Worm (Caenorhabditis elegans) whole organism, midembryonic: Measurements from ENCODE around the gene Y48A5A.3.

Experiments used
- T22C8.4 ChIP-seq: fragments of 200-800 bp; sonication (Bioruptor generic); IDR thresholded peaks from 2 replicates; pipeline ENCODE4 v1.3.6; 2022; ENCODE audit warnings: missing genetic modification characterization, missing compliant biosample characterization
- cog-1 ChIP-seq: sonication (generic microtip); optimal IDR thresholded peaks from 2 replicates; lab custom pipeline; 2016; ENCODE audit warnings: missing genetic modification characterization, missing compliant biosample characterization
- flt-1 ChIP-seq: fragments of 200-800 bp; sonication (Bioruptor generic); IDR thresholded peaks from 2 replicates; pipeline ENCODE4 v1.3.6; 2022; ENCODE audit warnings: missing genetic modification characterization, missing compliant biosample characterization
- klf-2 ChIP-seq: fragments of 200-800 bp; sonication (Bioruptor generic); conservative IDR thresholded peaks from 2 replicates; pipeline ENCODE4 v1.3.6; 2022; ENCODE audit warnings: missing genetic modification reagents, missing genetic modification characterization, missing compliant biosample characterization
- med-1 ChIP-seq: sonication (generic microtip); optimal IDR thresholded peaks from 2 replicates; lab custom pipeline; 2017; ENCODE audit warnings: missing genetic modification characterization, mild to moderate bottlenecking, missing compliant biosample characterization, antibody characterized with exemption, missing genetic modification reagents; ENCODE audit not compliant: insufficient read depth
- ref-1 ChIP-seq: fragments of 200-800 bp; sonication (Bioruptor generic); conservative IDR thresholded peaks from 2 replicates; pipeline ENCODE4 v1.3.6; 2022; ENCODE audit warnings: missing genetic modification reagents, missing genetic modification characterization, missing compliant biosample characterization
- tab-1 ChIP-seq: fragments of 200-800 bp; sonication (Bioruptor generic); IDR thresholded peaks from 2 replicates; pipeline ENCODE4 v1.3.6; 2022; ENCODE audit warnings: missing genetic modification characterization, missing compliant biosample characterization
- ztf-23 ChIP-seq: fragments of 200-800 bp; sonication (Bioruptor generic); IDR thresholded peaks from 2 replicates; pipeline ENCODE4 v1.3.6; 2022; ENCODE audit warnings: missing genetic modification reagents, missing genetic modification characterization, missing compliant biosample characterization
- ztf-29 ChIP-seq: fragments of 200-800 bp; sonication (Bioruptor generic); IDR thresholded peaks from 2 replicates; pipeline ENCODE4 v1.3.6; 2022; ENCODE audit warnings: missing genetic modification reagents, missing genetic modification characterization, missing compliant biosample characterization

Y48A5A.3 gene

DNA sequence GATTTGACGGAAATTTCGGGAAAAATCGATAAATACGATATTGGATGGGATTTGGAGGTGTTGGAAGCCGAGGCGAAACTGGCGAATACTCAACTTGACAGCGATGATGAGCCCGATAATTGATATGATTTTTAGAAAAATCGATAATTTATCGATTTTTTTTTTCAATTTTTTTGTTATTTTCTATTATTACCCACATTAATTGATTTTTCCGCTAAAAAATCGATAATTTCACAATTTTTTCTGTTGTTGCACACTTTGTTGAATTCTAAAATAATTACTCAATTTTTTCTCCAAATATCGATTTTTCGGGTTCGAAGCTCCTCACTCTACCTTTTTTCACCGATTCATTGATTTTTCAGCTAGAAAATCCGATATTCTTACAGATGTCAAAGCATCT lies at the start of gene Y48A5A.3:
Gene Y48A5A.3 (plus strand): TSS at position 385 of the 400 bp plus-strand sequence.
- TF ChIP-seq cog-1 (no peak), ztf-23 (GFP tag; lab: Robert Waterston, UW) (no peak), ztf-29 (GFP tag; lab: Robert Waterston, UW) (no peak), klf-2 (GFP tag; lab: Robert Waterston, UW) (no peak), tab-1 (no peak), ref-1 (GFP tag; lab: Robert Waterston, UW) (no peak), T22C8.4 (peak; percentile 74)

DNA sequence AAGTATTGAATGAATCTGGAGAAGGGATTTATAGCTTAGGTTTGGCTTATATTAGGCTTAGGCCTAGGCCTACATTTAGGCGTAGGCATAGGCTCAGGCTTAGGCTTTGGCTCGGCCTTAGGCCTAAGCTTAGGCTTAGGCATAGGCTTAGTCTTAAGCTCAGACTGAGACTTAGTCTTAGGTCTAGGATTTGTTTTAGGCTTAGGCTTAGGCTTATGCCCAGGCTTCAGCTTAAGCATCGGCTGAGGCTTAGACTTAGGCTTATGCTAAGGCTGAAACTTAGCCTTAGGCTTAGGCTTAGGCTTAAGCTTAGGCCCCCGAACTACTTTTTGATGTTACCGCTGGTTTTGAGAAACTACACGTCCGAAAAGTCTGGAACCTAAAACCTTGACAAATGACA lies 49.0 kb upstream of the Y48A5A.3 start:
- TF ChIP-seq ztf-29 (GFP tag; lab: Robert Waterston, UW), result peak; percentile 8; the same call in 1 of the 2 replicates
- no peak for TF ChIP-seq ztf-23 (GFP tag; lab: Robert Waterston, UW)

DNA sequence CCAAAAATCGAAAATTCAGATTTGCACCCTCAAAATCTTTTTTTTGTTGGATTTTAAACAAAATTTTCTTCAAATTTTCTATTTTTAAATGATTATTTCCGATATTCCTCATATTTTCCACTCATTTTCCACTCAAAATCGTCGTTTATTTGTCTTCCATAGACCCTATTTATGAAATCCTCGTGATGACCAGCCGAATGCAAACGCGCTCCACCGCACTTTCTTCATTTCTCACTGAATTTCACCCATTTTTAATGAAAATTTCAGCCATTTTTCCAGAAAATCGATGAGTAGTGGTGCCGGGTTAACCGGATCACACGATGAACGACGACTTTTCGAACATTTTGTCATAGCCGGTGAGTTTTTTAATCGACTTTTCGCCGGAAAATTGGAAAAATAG lies 45.8 kb upstream of the Y48A5A.3 start, which contains the start of gene denn-4:
Gene denn-4 (plus strand): TSS at position 280 of the 400 bp plus-strand sequence.
- TF ChIP-seq ztf-23 (GFP tag; lab: Robert Waterston, UW) (no peak), T22C8.4 (no peak), med-1 (GFP tag; lab: Kevin White, UChicago) (no peak), cog-1 (no peak), klf-2 (GFP tag; lab: Robert Waterston, UW) (no peak), flt-1 (no peak), ref-1 (GFP tag; lab: Robert Waterston, UW) (no peak), ztf-29 (GFP tag; lab: Robert Waterston, UW) (no peak), tab-1 (no peak)

DNA sequence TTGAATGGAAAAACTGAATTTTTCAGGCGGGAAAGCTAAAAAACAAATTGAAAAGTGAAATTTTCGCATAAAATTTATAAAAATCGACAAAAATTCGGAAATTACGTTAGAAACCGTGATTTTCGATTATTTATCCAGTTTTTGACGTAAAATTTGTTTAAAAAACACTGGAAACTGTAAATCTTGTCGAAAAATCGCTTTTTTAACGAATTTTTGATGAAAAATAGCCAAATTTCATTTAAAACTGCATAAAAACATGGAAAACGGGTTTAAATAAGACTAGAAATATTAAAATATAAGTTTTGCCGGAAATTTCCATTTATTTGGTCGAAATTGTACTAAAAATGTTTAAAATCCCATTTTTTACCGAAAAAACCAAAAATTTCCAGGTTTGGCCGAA lies 45.4 kb upstream of the Y48A5A.3 start:
- no peak for TF ChIP-seq ref-1 (GFP tag; lab: Robert Waterston, UW)
- no peak for TF ChIP-seq tab-1
- TF ChIP-seq ztf-23 (GFP tag; lab: Robert Waterston, UW), result no peak
- no peak for TF ChIP-seq flt-1
- TF ChIP-seq T22C8.4, result no peak
- no peak for TF ChIP-seq klf-2 (GFP tag; lab: Robert Waterston, UW)
- TF ChIP-seq med-1 (GFP tag; lab: Kevin White, UChicago), result no peak
- no peak for TF ChIP-seq cog-1
- no peak for TF ChIP-seq ztf-29 (GFP tag; lab: Robert Waterston, UW)

DNA sequence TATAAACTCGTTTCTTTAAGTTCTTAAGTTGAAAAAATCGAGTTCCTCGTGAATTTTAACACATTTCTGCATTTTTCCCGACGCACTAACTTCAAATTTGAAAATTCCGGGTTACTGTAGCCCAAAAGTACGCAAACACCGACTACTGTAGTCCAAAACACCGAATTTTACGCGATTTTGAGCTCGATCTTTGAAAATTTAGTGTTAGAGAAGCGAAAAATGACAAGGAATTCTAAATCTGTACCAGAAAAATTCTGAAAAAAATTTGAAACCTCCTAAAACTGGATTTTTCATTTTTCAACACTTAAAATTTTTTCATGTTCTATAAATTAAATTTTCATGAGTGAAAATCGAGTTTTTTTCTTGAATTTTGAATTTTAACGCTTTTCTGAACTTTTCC lies 24.3 kb upstream of the Y48A5A.3 start:
- TF ChIP-seq flt-1 (no peak), med-1 (GFP tag; lab: Kevin White, UChicago) (no peak), ztf-29 (GFP tag; lab: Robert Waterston, UW) (no peak), tab-1 (no peak), T22C8.4 (no peak), klf-2 (GFP tag; lab: Robert Waterston, UW) (no peak), ref-1 (GFP tag; lab: Robert Waterston, UW) (no peak), cog-1 (no peak), ztf-23 (GFP tag; lab: Robert Waterston, UW) (no peak)

- TF ChIP-seq klf-2 (GFP tag; lab: Robert Waterston, UW) (no peak), cog-1 (no peak), ztf-29 (GFP tag; lab: Robert Waterston, UW) (no peak), T22C8.4 (no peak), flt-1 (no peak), tab-1 (no peak), ztf-23 (GFP tag; lab: Robert Waterston, UW) (no peak), med-1 (GFP tag; lab: Kevin White, UChicago) (no peak), ref-1 (GFP tag; lab: Robert Waterston, UW) (no peak)
Measured at ce11 chrIV:1947891-1948290, 21.6 kb upstream of the Y48A5A.3 start, which contains the start of gene tsen-54. tsen-54 (plus strand) TSS chrIV:1948191.

DNA sequence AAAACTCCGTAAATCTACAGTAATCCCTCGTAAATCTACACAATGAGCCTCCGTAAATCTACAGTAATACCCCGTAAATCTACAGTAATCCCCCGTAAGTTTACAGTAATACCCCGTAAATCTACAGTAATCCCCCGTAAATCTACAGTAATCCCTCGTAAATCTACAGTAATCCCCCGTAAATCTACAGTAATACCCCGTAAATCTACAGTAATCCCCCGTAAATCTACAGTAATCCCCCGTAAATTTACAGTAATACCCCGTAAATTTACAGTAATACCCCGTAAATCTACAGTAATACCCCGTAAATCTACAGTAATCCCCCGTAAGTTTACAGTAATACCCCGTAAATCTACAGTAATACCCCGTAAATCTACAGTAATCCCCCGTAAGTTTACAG lies 18.9 kb upstream of the Y48A5A.3 start:
- TF ChIP-seq ref-1 (GFP tag; lab: Robert Waterston, UW) (peak; percentile 38; the same call in 1 of the 2 replicates), ztf-29 (GFP tag; lab: Robert Waterston, UW) (peak; percentile 36; the same call in 1 of the 2 replicates)

DNA sequence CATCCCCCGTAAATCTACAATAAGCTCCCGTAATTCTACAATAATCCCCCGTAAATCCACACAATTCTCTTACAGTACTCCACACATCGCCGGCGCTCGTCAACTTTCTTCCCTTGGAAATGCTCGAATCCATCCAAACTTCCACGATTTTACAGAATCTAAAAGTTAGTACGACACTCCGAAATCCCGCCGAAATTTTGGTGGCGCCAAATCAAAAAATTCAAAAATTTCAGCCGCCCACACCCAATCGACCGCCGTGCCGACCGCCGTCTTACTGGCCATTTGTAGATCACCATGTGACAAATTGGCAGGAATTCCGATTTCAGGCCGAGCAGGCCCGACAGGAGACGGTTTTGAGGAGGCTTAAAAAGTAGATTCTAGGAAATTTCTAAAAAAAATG lies 17.2 kb upstream of the Y48A5A.3 start:
- no peak for TF ChIP-seq ztf-23 (GFP tag; lab: Robert Waterston, UW)
- TF ChIP-seq tab-1, result no peak
- no peak for TF ChIP-seq ztf-29 (GFP tag; lab: Robert Waterston, UW)
- TF ChIP-seq ref-1 (GFP tag; lab: Robert Waterston, UW), result no peak
- no peak for TF ChIP-seq cog-1

DNA sequence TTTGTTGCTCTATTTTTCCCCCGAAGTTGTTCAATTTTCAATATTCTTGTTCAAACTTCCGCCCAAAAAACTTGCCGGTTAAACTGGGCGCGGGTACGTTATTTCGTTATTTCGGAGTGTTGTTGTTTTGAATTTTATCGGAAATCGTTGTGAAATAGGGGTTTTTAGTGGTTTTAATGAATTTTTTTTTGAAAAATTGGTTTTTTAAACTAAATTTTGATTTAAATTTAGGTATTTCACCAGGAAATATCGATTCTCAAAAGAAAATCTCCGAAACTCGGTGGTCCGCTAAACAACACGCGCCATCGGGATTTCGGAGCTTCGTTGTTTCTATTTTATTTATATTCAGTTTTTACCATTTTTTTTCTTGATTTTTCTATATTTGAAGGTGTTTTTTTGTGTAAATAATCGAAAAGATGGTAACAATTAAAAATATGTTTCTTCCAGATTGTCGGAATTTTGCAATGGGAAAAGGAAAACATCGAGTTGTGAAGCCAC lies 16.4 kb upstream of the Y48A5A.3 start, which contains the start of gene F52C12.2:
Gene F52C12.2 (plus strand): TSS at position 448 of the 498 bp plus-strand sequence.
- TF ChIP-seq med-1 (GFP tag; lab: Kevin White, UChicago), result no peak
- TF ChIP-seq ztf-29 (GFP tag; lab: Robert Waterston, UW), result no peak
- 0 out of 2 replicates have a peak, but pooled peaks have one; percentile 45 for TF ChIP-seq T22C8.4
- no peak for TF ChIP-seq tab-1

DNA sequence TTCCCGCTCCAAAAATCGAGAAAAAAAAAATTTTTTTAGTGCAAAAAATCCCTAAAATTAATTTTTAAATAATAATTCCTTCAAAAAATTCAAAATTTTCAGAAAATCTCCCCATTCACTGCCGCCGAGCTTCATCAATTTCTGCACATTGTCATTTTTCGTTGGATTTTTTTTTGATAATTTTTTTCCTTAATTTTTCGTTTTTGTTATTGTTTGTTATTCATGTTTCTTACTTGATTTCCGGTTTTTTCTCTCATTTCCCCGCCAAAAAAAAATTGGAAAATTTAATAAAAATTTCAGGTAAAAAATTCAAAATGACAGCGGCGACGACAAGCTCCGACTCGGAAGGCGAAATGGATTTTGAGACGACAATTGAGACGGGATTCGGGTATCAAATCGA lies 13.1 kb upstream of the Y48A5A.3 start, which contains the start of gene F52C12.6:
Gene F52C12.6 (plus strand): TSS at position 301 of the 400 bp plus-strand sequence.
- TF ChIP-seq cog-1 (no peak), med-1 (GFP tag; lab: Kevin White, UChicago) (no peak), flt-1 (no peak), tab-1 (no peak), klf-2 (GFP tag; lab: Robert Waterston, UW) (no peak), T22C8.4 (no peak), ref-1 (GFP tag; lab: Robert Waterston, UW) (no peak), ztf-23 (GFP tag; lab: Robert Waterston, UW) (no peak), ztf-29 (GFP tag; lab: Robert Waterston, UW) (no peak)
